Worm (Caenorhabditis elegans) whole organism, late embryonic: Measurements from ENCODE around the gene wht-4.

Experiments used
- Y22D7AL.16 ChIP-seq: sonication (generic microtip); optimal IDR thresholded peaks from 2 replicates; lab custom pipeline; 2016; ENCODE audit warnings: missing genetic modification characterization, missing compliant biosample characterization
- ceh-22 ChIP-seq: sonication (generic microtip); optimal IDR thresholded peaks from 2 replicates; lab custom pipeline; 2017; ENCODE audit warnings: missing biosample characterization, missing genetic modification characterization
- ceh-6 ChIP-seq: fragments of 200-800 bp; sonication (Bioruptor generic); optimal IDR thresholded peaks from 2 replicates; lab custom pipeline; 2018; ENCODE audit warnings: mild to moderate bottlenecking, missing genetic modification characterization, missing compliant biosample characterization
- ceh-9 ChIP-seq: sonication (generic microtip); optimal IDR thresholded peaks from 2 replicates; lab custom pipeline; 2016; ENCODE audit warnings: mild to moderate bottlenecking, missing genetic modification characterization, inconsistent platforms, missing compliant biosample characterization
- madf-2 ChIP-seq: sonication (generic microtip); optimal IDR thresholded peaks from 2 replicates; lab custom pipeline; 2017; ENCODE audit warnings: missing genetic modification characterization, missing compliant biosample characterization
- npax-4 ChIP-seq: sonication (generic microtip); optimal IDR thresholded peaks from 2 replicates; lab custom pipeline; 2016; ENCODE audit warnings: missing genetic modification characterization, missing compliant biosample characterization
- pha-4 ChIP-seq: fragments of 150-350 bp; optimal IDR thresholded peaks from 2 replicates; lab custom pipeline; 2018; ENCODE audit warnings: missing biosample characterization, missing genetic modification reagents, missing genetic modification characterization
- sox-4 ChIP-seq: sonication (generic microtip); optimal IDR thresholded peaks from 2 replicates; lab custom pipeline; 2017; ENCODE audit warnings: mild to moderate bottlenecking, missing genetic modification characterization, inconsistent platforms, missing compliant biosample characterization
- syd-9 ChIP-seq: sonication (generic microtip); optimal IDR thresholded peaks from 2 replicates; lab custom pipeline; 2016; ENCODE audit warnings: mild to moderate bottlenecking, missing genetic modification characterization, moderate library complexity, missing compliant biosample characterization
- tbx-2 ChIP-seq: sonication (generic microtip); optimal IDR thresholded peaks from 2 replicates; lab custom pipeline; 2016; ENCODE audit warnings: missing genetic modification characterization, missing compliant biosample characterization
- ttx-3 ChIP-seq: sonication (generic microtip); optimal IDR thresholded peaks from 2 replicates; lab custom pipeline; 2016; ENCODE audit warnings: missing genetic modification reagents, missing genetic modification characterization, missing compliant biosample characterization

ce11 chrII:3270598-3270997 is 8.1 kb upstream of the wht-4 start:
- TF ChIP-seq npax-4 = no peak
- TF ChIP-seq tbx-2 (tag; lab: Kevin White, UChicago) = no peak
- TF ChIP-seq Y22D7AL.16 (tag; lab: Kevin White, UChicago) = no peak
- TF ChIP-seq madf-2 (tag; lab: Kevin White, UChicago) = no peak
- TF ChIP-seq ceh-6 (GFP tag; lab: Kevin White, UChicago) = no peak
- TF ChIP-seq ceh-22 (tag; lab: Kevin White, UChicago) = no peak
- no peak for TF ChIP-seq pha-4 (tag; lab: Kevin White, UChicago)
- no peak for TF ChIP-seq syd-9
- TF ChIP-seq sox-4 (tag; lab: Kevin White, UChicago) = no peak
- no peak for TF ChIP-seq ttx-3 (tag; lab: Kevin White, UChicago)
- TF ChIP-seq ceh-9 (tag; lab: Kevin White, UChicago) = no peak
